Fruit fly (Drosophila melanogaster): ENCODE results near the gene Mulk.

Mulk gene

DNA sequence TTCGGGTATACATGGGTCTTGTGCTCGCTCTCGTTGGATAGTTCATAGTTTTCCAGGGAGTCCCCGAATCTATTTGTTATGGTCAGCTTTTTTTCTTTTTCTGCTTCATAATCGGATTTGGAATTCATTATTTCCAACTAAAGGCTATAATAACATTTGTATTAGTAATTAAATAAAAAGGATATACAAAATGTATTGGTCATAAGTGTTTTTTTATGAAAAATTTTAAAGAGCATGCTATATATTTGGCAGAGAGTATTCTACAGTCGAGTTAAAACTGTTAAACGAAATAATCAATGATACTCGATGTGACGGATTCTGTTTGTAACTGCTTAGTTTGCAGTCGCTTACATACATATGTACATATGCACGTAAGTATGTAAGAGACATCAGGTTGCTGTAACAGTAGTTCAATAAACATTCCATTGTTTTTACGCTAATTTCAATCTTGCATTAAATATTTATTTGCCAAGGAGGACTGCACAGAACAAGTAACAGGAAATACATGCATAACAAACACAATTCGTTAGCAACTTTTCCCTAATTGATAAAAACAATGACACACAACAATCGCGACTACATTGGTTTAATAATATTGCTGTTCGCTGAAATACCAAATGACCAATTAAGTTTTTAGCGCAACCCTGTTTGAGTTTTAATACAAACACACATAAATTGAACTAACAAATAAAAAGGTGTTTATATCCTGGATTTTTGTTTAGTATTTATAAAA is 29.4 kb downstream of the Mulk start (continued):
- TF ChIP-seq Lpt (GFP tag; optimal IDR thresholded peaks at IDR 0.05) (no peak), Sry-β (GFP tag; optimal IDR thresholded peaks at IDR 0.05) (no peak), ERR (GFP tag; optimal IDR thresholded peaks at IDR 0.05) (no peak), D19A (tag; optimal IDR thresholded peaks at IDR 0.05) (peak; percentile 90), Mad (GFP tag; optimal IDR thresholded peaks at IDR 0.05) (no peak), sd (tag; optimal IDR thresholded peaks at IDR 0.05) (no peak), CG2889 (GFP tag; IDR thresholded peaks at IDR 0.05) (no peak), slp2 (GFP tag; optimal IDR thresholded peaks at IDR 0.05) (no peak), cad (GFP tag; optimal IDR thresholded peaks at IDR 0.05) (no peak), Six4 (GFP tag; optimal IDR thresholded peaks at IDR 0.05) (no peak), Hr39 (optimal IDR thresholded peaks at IDR 0.05) (no peak), knrl (GFP tag; IDR thresholded peaks at IDR 0.05; ENCODE audit: partially characterized antibody) (no peak), fd102C (GFP tag; optimal IDR thresholded peaks at IDR 0.05) (no peak), dmrt99B (tag; optimal IDR thresholded peaks at IDR 0.05) (peak; percentile 34), CG10959 (GFP tag; IDR thresholded peaks at IDR 0.05) (no peak), CG9876 (GFP tag; optimal IDR thresholded peaks at IDR 0.05) (no peak), sisA (GFP tag; IDR thresholded peaks at IDR 0.05) (no peak), CG10209 (GFP tag; optimal IDR thresholded peaks at IDR 0.05) (no peak), Blimp-1 (GFP tag; optimal IDR thresholded peaks at IDR 0.05) (no peak), pzg (GFP tag; optimal IDR thresholded peaks at IDR 0.05) (no peak), Eip74EF (GFP tag; optimal IDR thresholded peaks at IDR 0.05) (no peak), CG13287 (GFP tag; IDR thresholded peaks at IDR 0.05; ENCODE audit: partially characterized antibody) (0 out of 2 replicates have a peak, but pooled peaks have one; percentile 50), Hsf (GFP tag; optimal IDR thresholded peaks at IDR 0.05) (no peak), CG4707 (GFP tag; optimal IDR thresholded peaks at IDR 0.05) (no peak), ato (GFP tag; IDR thresholded peaks at IDR 0.05; ENCODE audit: partially characterized antibody) (no peak), HmgZ (tag; optimal IDR thresholded peaks at IDR 0.05) (no peak), CG18619 (GFP tag; optimal IDR thresholded peaks at IDR 0.05) (no peak), NFAT (GFP tag; IDR thresholded peaks at IDR 0.05) (no peak), CG11247 (GFP tag; IDR thresholded peaks at IDR 0.05) (no peak), CG2129 (GFP tag; IDR thresholded peaks at IDR 0.05; ENCODE audit: partially characterized antibody) (no peak), bbx (GFP tag; IDR thresholded peaks at IDR 0.05; ENCODE audit: partially characterized antibody) (no peak), Side (GFP tag; optimal IDR thresholded peaks at IDR 0.05) (no peak), Poxn (GFP tag; IDR thresholded peaks at IDR 0.05) (no peak), CG18476 (GFP tag; optimal IDR thresholded peaks at IDR 0.05) (no peak), CG13296 (GFP tag; optimal IDR thresholded peaks at IDR 0.05) (no peak), D19B (GFP tag; optimal IDR thresholded peaks at IDR 0.05) (peak; percentile 40), Dfd (GFP tag; optimal IDR thresholded peaks at IDR 0.05) (no peak), CG1603 (tag; optimal IDR thresholded peaks at IDR 0.05) (no peak), CG13894 (tag; optimal IDR thresholded peaks at IDR 0.05) (no peak), Fer1 (GFP tag; optimal IDR thresholded peaks at IDR 0.05) (no peak), tio (GFP tag; optimal IDR thresholded peaks at IDR 0.05) (no peak), Hr3 (GFP tag; optimal IDR thresholded peaks at IDR 0.05) (no peak), C15 (GFP tag; IDR thresholded peaks at IDR 0.05) (no peak), tup (GFP tag; optimal IDR thresholded peaks at IDR 0.05) (no peak), MBD-R2 (GFP tag; IDR thresholded peaks at IDR 0.05) (no peak), jumu (GFP tag; optimal IDR thresholded peaks at IDR 0.05) (no peak), kni (GFP tag; optimal IDR thresholded peaks at IDR 0.05) (no peak), CG17912 (GFP tag; optimal IDR thresholded peaks at IDR 0.05) (no peak), Bteb2 (GFP tag; optimal IDR thresholded peaks at IDR 0.05) (no peak), al (GFP tag; IDR thresholded peaks at IDR 0.05) (no peak)

Measured in whole organism, embryonic.